Worm (Caenorhabditis elegans): ENCODE results near the gene B0507.9.
A peak's percentile ranks its signal among the peaks of the same experiment; 100 is the strongest.

Gene B0507.9

ce11 chrV:8771599-8771998 lies 5.8 kb upstream of the B0507.9 start, which contains the start of gene srx-115:
TSS of gene srx-115 (plus strand) at chrV:8771899.
- TF ChIP-seq ztf-3 (GFP tag; optimal IDR thresholded peaks at IDR 0.05) (no peak), ekl-4 (GFP tag; IDR thresholded peaks at IDR 0.05) (no peak), attf-6 (GFP tag; IDR thresholded peaks at IDR 0.05) (no peak), ztf-18 (tag; optimal IDR thresholded peaks at IDR 0.05) (no peak), mcd-1 (GFP tag; IDR thresholded peaks at IDR 0.05) (no peak), ztf-28 (GFP tag; IDR thresholded peaks at IDR 0.05) (no peak), fkh-3 (tag; optimal IDR thresholded peaks at IDR 0.05) (no peak), F39B2.1 (GFP tag; IDR thresholded peaks at IDR 0.05) (no peak)

- peak; percentile 1 for TF ChIP-seq tbp1 (GFP tag; optimal IDR thresholded peaks at IDR 0.05)
- TF ChIP-seq rcor-1 (GFP tag; IDR thresholded peaks at IDR 0.05): no peak
- no peak for TF ChIP-seq madf-3 (GFP tag; IDR thresholded peaks at IDR 0.05)
- TF ChIP-seq cebp-1 (GFP tag; IDR thresholded peaks at IDR 0.05): no peak
- peak; percentile 72 for TF ChIP-seq cebp-1 (tag; optimal IDR thresholded peaks at IDR 0.05)
- TF ChIP-seq tlf-1 (GFP tag; optimal IDR thresholded peaks at IDR 0.05): peak; percentile 6
- TF ChIP-seq nhr-80 (tag; optimal IDR thresholded peaks at IDR 0.05): peak; percentile 72
- no peak for TF ChIP-seq attf-3 (GFP tag; conservative IDR thresholded peaks at IDR 0.05)
- no peak for TF ChIP-seq athp-1 (tag; optimal IDR thresholded peaks at IDR 0.05)
- TF ChIP-seq ets-4 (GFP tag; optimal IDR thresholded peaks at IDR 0.05): peak; percentile 84
- TF ChIP-seq ceh-79 (tag; optimal IDR thresholded peaks at IDR 0.05): no peak
- peak; percentile 68 for TF ChIP-seq ztf-22 (GFP tag; optimal IDR thresholded peaks at IDR 0.05)
- TF ChIP-seq atf-7 (tag; optimal IDR thresholded peaks at IDR 0.05): peak; percentile 59
- TF ChIP-seq pbrm-1 (GFP tag; IDR thresholded peaks at IDR 0.05): no peak
- TF ChIP-seq let-607 (tag; optimal IDR thresholded peaks at IDR 0.05): peak; percentile 35 to 86
These were observed 3.3 kb upstream of the B0507.9 start for ce11 chrV:8769154-8769553.

DNA sequence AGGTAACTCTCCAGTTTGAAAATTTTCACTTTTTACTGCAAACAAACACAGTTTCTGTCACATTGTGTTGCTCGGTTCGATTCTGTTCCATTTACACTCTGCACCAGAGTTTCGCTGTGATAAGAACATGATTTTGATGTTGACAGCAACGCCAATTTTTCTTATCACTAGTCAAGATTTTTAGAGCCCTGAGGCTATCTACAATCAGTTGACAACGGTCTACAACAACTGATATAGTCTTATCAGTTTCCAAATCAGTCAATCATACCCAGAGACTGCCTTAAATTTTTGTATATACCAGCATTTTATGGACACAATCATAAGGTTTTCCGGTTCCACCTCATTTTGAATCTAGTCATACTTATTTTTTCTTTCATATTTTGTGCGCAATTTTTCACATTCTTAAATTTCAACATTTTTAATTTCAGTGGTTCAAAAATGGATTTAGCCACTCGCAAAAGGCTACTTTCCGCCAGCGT lies 2.7 kb upstream of the B0507.9 start, which contains the start of gene B0507.3:
B0507.3 (plus strand) TSS at position 429 of the 479 bp plus-strand sequence.
- TF ChIP-seq nhr-80 (tag; optimal IDR thresholded peaks at IDR 0.05): peak; percentile 89
- peak; percentile 85 for TF ChIP-seq unc-62 (GFP tag; optimal IDR thresholded peaks at IDR 0.05)
- peak; percentile 74 for TF ChIP-seq ztf-22 (GFP tag; optimal IDR thresholded peaks at IDR 0.05)
- no peak for TF ChIP-seq ztf-28 (GFP tag; IDR thresholded peaks at IDR 0.05)
- no peak for TF ChIP-seq ztf-26 (tag; optimal IDR thresholded peaks at IDR 0.05)
- TF ChIP-seq pha-4 (tag; optimal IDR thresholded peaks at IDR 0.05): peak; percentile 54
- peak; percentile 76 for TF ChIP-seq ets-4 (GFP tag; optimal IDR thresholded peaks at IDR 0.05)
- TF ChIP-seq tlf-1 (GFP tag; optimal IDR thresholded peaks at IDR 0.05): peak; percentile 30
- TF ChIP-seq atf-7 (tag; optimal IDR thresholded peaks at IDR 0.05): peak; percentile 49
- no peak for TF ChIP-seq nfya-2 (GFP tag; IDR thresholded peaks at IDR 0.05)
- TF ChIP-seq let-607 (tag; optimal IDR thresholded peaks at IDR 0.05): peak in 1 of 2 experiments; percentile 48
- TF ChIP-seq rcor-1 (GFP tag; IDR thresholded peaks at IDR 0.05): no peak
- peak; percentile 71 for TF ChIP-seq egl-44 (GFP tag; IDR thresholded peaks at IDR 0.05)

DNA sequence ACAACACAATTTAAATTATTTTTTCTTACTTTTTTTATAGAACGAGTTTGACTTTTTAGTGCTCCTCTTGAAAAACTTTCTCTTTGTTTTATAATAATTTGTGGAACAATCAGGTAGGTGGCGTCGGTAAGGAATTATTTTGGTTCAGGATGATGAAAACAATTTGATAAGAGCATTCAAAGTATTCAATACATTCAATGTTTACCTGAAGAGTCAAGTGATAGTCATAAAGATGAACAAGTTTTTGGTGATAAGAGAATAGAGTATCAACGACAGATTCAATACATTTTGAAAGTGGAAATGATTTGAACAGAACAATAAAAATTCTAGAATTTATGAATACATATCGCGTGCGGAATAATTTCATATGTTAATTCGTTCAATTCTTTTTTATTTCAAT lies 1.7 kb upstream of the B0507.9 start:
- TF ChIP-seq nhr-80 (tag; optimal IDR thresholded peaks at IDR 0.05): peak; percentile 15
- TF ChIP-seq egrh-3 (GFP tag; IDR thresholded peaks at IDR 0.05): no peak
- TF ChIP-seq rpc-1 (optimal IDR thresholded peaks at IDR 0.05): no peak
- TF ChIP-seq rpc-1 (tag; optimal IDR thresholded peaks at IDR 0.05): no peak
- no peak for TF ChIP-seq madf-6 (GFP tag; IDR thresholded peaks at IDR 0.05)
- no peak for TF ChIP-seq mel-28 (tag; optimal IDR thresholded peaks at IDR 0.05; ENCODE audit: borderline replicate concordance)

DNA sequence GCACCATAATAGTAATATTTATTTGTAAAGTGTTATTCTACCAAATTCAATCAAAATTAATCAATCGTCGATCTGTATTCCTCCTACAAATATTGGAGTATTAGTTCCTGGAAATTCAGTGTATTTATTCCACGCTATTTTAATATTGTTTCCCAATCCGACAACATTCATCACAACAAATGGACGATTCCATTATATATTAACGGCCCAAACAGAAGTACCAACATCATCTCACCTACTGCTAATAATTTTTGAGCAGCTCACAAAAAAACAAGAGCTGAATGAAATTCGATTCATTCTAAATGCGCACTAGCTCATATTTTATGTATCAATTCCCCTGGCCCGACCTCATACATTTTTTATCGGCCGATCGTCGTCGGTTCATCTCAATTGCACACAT lies 1.2 kb upstream of the B0507.9 start:
- TF ChIP-seq dox-1 (GFP tag; IDR thresholded peaks at IDR 0.05) (no peak), bed-1 (GFP tag; IDR thresholded peaks at IDR 0.05) (no peak), him-1 (tag; optimal IDR thresholded peaks at IDR 0.05) (no peak), lin-26 (GFP tag; IDR thresholded peaks at IDR 0.05) (no peak), F55B11.4 (tag; optimal IDR thresholded peaks at IDR 0.05; ENCODE audit: borderline replicate concordance, insufficient read depth) (no peak), attf-5 (GFP tag; optimal IDR thresholded peaks at IDR 0.05) (no peak), rpc-1 (optimal IDR thresholded peaks at IDR 0.05) (no peak), rpc-1 (tag; optimal IDR thresholded peaks at IDR 0.05) (no peak), Y53F4B.3 (GFP tag; IDR thresholded peaks at IDR 0.05) (no peak), snpc-1.1 (tag; optimal IDR thresholded peaks at IDR 0.05; ENCODE audit: insufficient read depth) (no peak), rcor-1 (GFP tag; IDR thresholded peaks at IDR 0.05) (no peak), dpl-1 (GFP tag; optimal IDR thresholded peaks at IDR 0.05) (no peak), lsl-1 (GFP tag; optimal IDR thresholded peaks at IDR 0.05) (no peak), nhr-80 (tag; optimal IDR thresholded peaks at IDR 0.05) (no peak)
